Fruit fly (Drosophila melanogaster) whole organism, wandering third instar larva: ENCODE results near the gene CG6962.

Experiments used
- Abd-B ChIP-seq: fragments of >200 bp; optimal IDR thresholded peaks from 2 replicates; lab custom pipeline; 2017; ENCODE audit warnings: missing biosample characterization, missing genetic modification characterization
- CG32264 ChIP-seq: fragments of 200-800 bp; sonication (Bioruptor generic); optimal IDR thresholded peaks from 2 replicates; lab custom pipeline; 2016; ENCODE audit warnings: missing biosample characterization, missing genetic modification characterization
- CG9705 ChIP-seq: fragments of 200-800 bp; sonication (Bioruptor generic); optimal IDR thresholded peaks from 2 replicates; lab custom pipeline; 2018; ENCODE audit warnings: missing biosample characterization, mild to moderate bottlenecking, missing genetic modification characterization
- CrebA ChIP-seq: fragments of 200-800 bp; sonication (Bioruptor generic); optimal IDR thresholded peaks from 2 replicates; lab custom pipeline; 2016; ENCODE audit warnings: missing biosample characterization, mild to moderate bottlenecking, missing genetic modification characterization, borderline replicate concordance
- Dif ChIP-seq: fragments of 200-275, 200-300 bp; sonication (Bioruptor generic); optimal IDR thresholded peaks from 2 replicates; lab custom pipeline; 2018; ENCODE audit warnings: missing biosample characterization, missing genetic modification characterization; ENCODE audit not compliant: partially characterized antibody
- GATAd ChIP-seq: sonication (Bioruptor generic); optimal IDR thresholded peaks from 2 replicates; lab custom pipeline; 2016; ENCODE audit warnings: missing biosample characterization, missing genetic modification characterization
- HLH106 ChIP-seq: fragments of 200-800 bp; optimal IDR thresholded peaks from 3 replicates; lab custom pipeline; 2019; ENCODE audit warnings: missing biosample characterization, mild to moderate bottlenecking, missing genetic modification characterization, moderate library complexity
- Hnf4 ChIP-seq: fragments of 200-800 bp; sonication (Bioruptor generic); optimal IDR thresholded peaks from 2 replicates; lab custom pipeline; 2016; ENCODE audit warnings: missing biosample characterization, mild to moderate bottlenecking, missing genetic modification characterization
- Hr83 ChIP-seq: fragments of 200-300 bp; sonication (Bioruptor generic); optimal IDR thresholded peaks from 2 replicates; lab custom pipeline; 2016; ENCODE audit warnings: missing biosample characterization, mild to moderate bottlenecking, missing genetic modification characterization, moderate library complexity; ENCODE audit not compliant: poor library complexity, severe bottlenecking
- Jra ChIP-seq: sonication (Bioruptor generic); optimal IDR thresholded peaks from 2 replicates; lab custom pipeline; 2016; ENCODE audit warnings: missing biosample characterization, missing genetic modification characterization
- Mio ChIP-seq: sonication (Bioruptor generic); optimal IDR thresholded peaks from 2 replicates; lab custom pipeline; 2016; ENCODE audit warnings: missing biosample characterization, missing genetic modification characterization
- Myc ChIP-seq: fragments of >200 bp; optimal IDR thresholded peaks from 2 replicates; lab custom pipeline; 2017
- N ChIP-seq: fragments of >200 bp; optimal IDR thresholded peaks from 2 replicates; lab custom pipeline; 2018; ENCODE audit warnings: missing biosample characterization, missing external identifiers, missing genetic modification characterization
- OdsH ChIP-seq: fragments of 200-800 bp; sonication (Bioruptor generic); optimal IDR thresholded peaks from 2 replicates; lab custom pipeline; 2016; ENCODE audit warnings: missing biosample characterization, mild to moderate bottlenecking, missing genetic modification characterization
- Rel ChIP-seq, 2 experiments: fragments of 200-800 bp; sonication (Bioruptor generic) in 1 of 2; optimal IDR thresholded peaks; 2 replicates in 1 of 2; 3 replicates in 1 of 2; lab custom pipeline; 2016 to 2019; ENCODE audit warnings: mild to moderate bottlenecking in 2 of 2, missing biosample characterization in 2 of 2, missing genetic modification characterization in 2 of 2, moderate library complexity in 1 of 2
- Sp1 ChIP-seq: fragments of 200-800 bp; sonication (Bioruptor generic); optimal IDR thresholded peaks from 3 replicates; lab custom pipeline; 2019; ENCODE audit warnings: missing biosample characterization, mild to moderate bottlenecking, missing genetic modification characterization, moderate library complexity
- Vsx2 ChIP-seq: fragments of 200-300, 225-300 bp; sonication (Bioruptor generic); optimal IDR thresholded peaks from 2 replicates; lab custom pipeline; 2018; ENCODE audit warnings: missing biosample characterization, missing genetic modification characterization; ENCODE audit not compliant: partially characterized antibody
- br ChIP-seq: fragments of 200-800 bp; sonication (Bioruptor generic); optimal IDR thresholded peaks from 2 replicates; lab custom pipeline; 2016; ENCODE audit warnings: missing biosample characterization, missing genetic modification characterization
- brk ChIP-seq: fragments of 200-800 bp; sonication (Bioruptor generic); optimal IDR thresholded peaks from 2 replicates; lab custom pipeline; 2016; ENCODE audit warnings: missing biosample characterization, mild to moderate bottlenecking, missing genetic modification characterization
- dl ChIP-seq, 2 experiments: fragments of 175-275, 200-275 bp in 1 of 2; fragments of 200-275 bp in 1 of 2; sonication (Bioruptor generic); optimal IDR thresholded peaks; lab custom pipeline; 2018; ENCODE audit warnings: mild to moderate bottlenecking in 2 of 2, missing biosample characterization in 2 of 2, missing genetic modification characterization in 2 of 2, moderate library complexity in 2 of 2; ENCODE audit not compliant: partially characterized antibody in 2 of 2, insufficient read depth in 1 of 2
- dmrt93B ChIP-seq: fragments of 200-800 bp; sonication (Bioruptor generic); optimal IDR thresholded peaks from 2 replicates; lab custom pipeline; 2018; ENCODE audit warnings: missing biosample characterization, mild to moderate bottlenecking, missing genetic modification characterization
- dsf ChIP-seq: sonication (Bioruptor generic); optimal IDR thresholded peaks from 2 replicates; lab custom pipeline; 2016; ENCODE audit warnings: missing biosample characterization, missing genetic modification characterization, borderline replicate concordance
- ey ChIP-seq: fragments of 200-800 bp; sonication (Bioruptor generic); optimal IDR thresholded peaks from 2 replicates; lab custom pipeline; 2016; ENCODE audit warnings: missing biosample characterization, missing genetic modification characterization
- foxo ChIP-seq, 2 experiments: fragments of 200-800 bp; sonication (Bioruptor generic); optimal IDR thresholded peaks; 2 replicates in 1 of 2; 3 replicates in 1 of 2; lab custom pipeline; 2016 to 2017; ENCODE audit warnings: missing biosample characterization in 2 of 2, missing genetic modification characterization in 2 of 2
- fru ChIP-seq: fragments of 200-800 bp; sonication (Bioruptor generic); optimal IDR thresholded peaks from 3 replicates; lab custom pipeline; 2016; ENCODE audit warnings: missing biosample characterization, mild to moderate bottlenecking, missing genetic modification characterization
- h ChIP-seq: fragments of 200-800 bp; sonication (Bioruptor generic); optimal IDR thresholded peaks from 3 replicates; lab custom pipeline; 2016; ENCODE audit warnings: missing biosample characterization, mild to moderate bottlenecking, missing genetic modification characterization
- jim ChIP-seq: fragments of 175-275, 200-325 bp; sonication (Bioruptor generic); optimal IDR thresholded peaks from 2 replicates; lab custom pipeline; 2016; ENCODE audit warnings: missing biosample characterization, mild to moderate bottlenecking, missing genetic modification characterization
- lola ChIP-seq: fragments of >200 bp; optimal IDR thresholded peaks from 2 replicates; lab custom pipeline; 2017; ENCODE audit warnings: missing biosample characterization, missing genetic modification characterization
- pan ChIP-seq: fragments of >200 bp; optimal IDR thresholded peaks from 2 replicates; lab custom pipeline; 2017
- psq ChIP-seq: fragments of 200-800 bp; sonication (Bioruptor generic); optimal IDR thresholded peaks from 3 replicates; lab custom pipeline; 2017; ENCODE audit warnings: missing biosample characterization, mild to moderate bottlenecking, missing genetic modification characterization, moderate library complexity
- rgr ChIP-seq: fragments of 200-800 bp; sonication (Bioruptor generic); optimal IDR thresholded peaks from 3 replicates; lab custom pipeline; 2016; ENCODE audit warnings: missing biosample characterization, mild to moderate bottlenecking, missing genetic modification characterization
- sage ChIP-seq: fragments of 200-800 bp; sonication (Bioruptor generic); optimal IDR thresholded peaks from 2 replicates; lab custom pipeline; 2016; ENCODE audit warnings: missing biosample characterization, mild to moderate bottlenecking, missing genetic modification characterization
- sv ChIP-seq: fragments of 200-800 bp; sonication (Bioruptor generic); optimal IDR thresholded peaks from 3 replicates; lab custom pipeline; 2016; ENCODE audit warnings: missing biosample characterization, missing genetic modification characterization
- tai ChIP-seq: sonication (Bioruptor generic); optimal IDR thresholded peaks from 2 replicates; lab custom pipeline; 2016; ENCODE audit warnings: missing biosample characterization, missing genetic modification characterization
- usp ChIP-seq: fragments of >200 bp; optimal IDR thresholded peaks from 2 replicates; lab custom pipeline; 2017; ENCODE audit warnings: missing biosample characterization, missing genetic modification characterization
- woc ChIP-seq: sonication (Bioruptor generic); optimal IDR thresholded peaks from 2 replicates; lab custom pipeline; 2016; ENCODE audit warnings: missing biosample characterization, mild to moderate bottlenecking, missing genetic modification characterization

Gene CG6962

DNA sequence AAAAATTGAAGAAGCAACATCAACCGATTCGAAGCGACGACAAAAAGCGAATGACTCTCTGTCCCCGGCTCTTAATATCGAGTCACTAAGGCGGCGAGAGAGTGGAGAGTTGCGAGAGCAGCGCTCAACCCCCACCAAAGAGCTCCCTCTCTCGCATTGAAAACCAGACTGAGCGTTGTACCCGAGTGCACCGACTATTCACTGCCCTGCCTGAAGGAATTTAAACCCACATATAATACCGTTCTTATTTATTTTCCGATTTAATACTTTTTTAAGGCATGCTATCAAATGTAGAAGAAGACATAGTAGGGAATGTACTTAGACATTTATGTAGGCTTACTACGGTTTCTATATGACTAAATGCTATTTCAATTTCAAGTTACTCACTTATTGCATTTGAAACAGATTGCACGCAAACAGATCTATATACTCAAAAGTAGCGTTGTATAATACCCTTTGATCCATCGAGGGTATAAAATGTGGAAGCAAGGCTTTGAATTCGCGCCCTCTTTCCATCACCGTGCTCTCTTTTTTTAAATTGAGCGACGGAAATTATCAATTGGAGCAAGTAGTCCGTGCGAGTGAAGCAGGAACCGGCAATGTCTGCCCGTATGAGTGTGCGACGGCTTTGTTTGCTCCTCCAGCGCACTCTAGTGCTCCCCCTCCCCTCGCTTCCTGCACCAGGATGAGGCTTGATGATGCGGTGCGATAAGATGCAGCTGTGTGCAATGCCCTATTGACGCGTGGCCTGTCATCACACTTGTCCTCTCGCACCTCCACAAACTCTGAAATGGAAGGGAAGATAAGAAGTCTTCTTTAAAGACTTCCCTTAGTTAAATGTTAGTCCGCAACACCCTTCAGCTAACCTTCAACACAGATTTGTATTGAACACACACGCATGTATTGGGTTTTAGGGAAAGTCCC lies 5.0 kb upstream of the CG6962 start, which contains the start of gene mthl5:
mthl5 (minus strand) TSS at position 55 of the 924 bp plus-strand sequence.
- TF ChIP-seq Jra (peak; percentile 19), jim (no peak), dmrt93B (GFP tag; lab: Kevin White, UChicago) (peak; percentile 84), rgr (GFP tag; lab: Kevin White, UChicago) (peak; percentile 88), HLH106 (tag; lab: Kevin White, UChicago) (peak; percentile 89), foxo (GFP tag; optimal IDR thresholded peaks at IDR 0.05; lab: Kevin White, UChicago) (peak in 1 of 2 experiments; percentile 92), lola (no peak), fru (peak; percentile 94), woc (peak; percentile 98), CG9705 (GFP tag; lab: Kevin White, UChicago) (peak; percentile 71), GATAd (GFP tag; lab: Kevin White, UChicago) (no peak), Mio (GFP tag; lab: Kevin White, UChicago) (peak; percentile 72), CG32264 (GFP tag; lab: Kevin White, UChicago) (no peak), Rel (GFP tag; optimal IDR thresholded peaks at IDR 0.05; lab: Kevin White, UChicago) (peak; percentile 60), Rel (tag; optimal IDR thresholded peaks at IDR 0.05; lab: Kevin White, UChicago) (peak; percentile 79), pan (lab: Kevin White, UChicago) (no peak), sv (GFP tag; lab: Kevin White, UChicago) (peak; percentile 75), CrebA (GFP tag; lab: Kevin White, UChicago) (no peak), Abd-B (GFP tag; lab: Kevin White, UChicago) (no peak), Hnf4 (GFP tag; lab: Kevin White, UChicago) (peak; percentile 75), h (GFP tag; lab: Kevin White, UChicago) (peak; percentile 94), usp (GFP tag; lab: Kevin White, UChicago) (no peak), OdsH (GFP tag; lab: Kevin White, UChicago) (peak; percentile 93), brk (peak; percentile 59), Hr83 (GFP tag; lab: Kevin White, UChicago) (peak; percentile 51), ey (peak; percentile 93), sage (peak; percentile 51), psq (peak; percentile 88), Sp1 (GFP tag; lab: Kevin White, UChicago) (peak; percentile 90), Myc (lab: Kevin White, UChicago) (no peak), Vsx2 (GFP tag; lab: Kevin White, UChicago) (peak; percentile 85), Dif (GFP tag; lab: Kevin White, UChicago) (peak; percentile 97), br (peak; percentile 94), dl (GFP tag; optimal IDR thresholded peaks at IDR 0.05; lab: Kevin White, UChicago; ENCODE audit: insufficient read depth in 1 of 2, partially characterized antibody in 2 of 2) (peak; percentile 95 to 97)

- TF ChIP-seq h (GFP tag; lab: Kevin White, UChicago), result no peak
- TF ChIP-seq OdsH (GFP tag; lab: Kevin White, UChicago), result no peak
- no peak for TF ChIP-seq fru
- no peak for TF ChIP-seq N (GFP tag; lab: Kevin White, UChicago)
- TF ChIP-seq CG32264 (GFP tag; lab: Kevin White, UChicago), result no peak
- TF ChIP-seq psq, result no peak
Measured at dm6 chr3R:11883129-11883528, 795 bp upstream of the CG6962 start.

dm6 chr3R:11877162-11877561 lies 5.2 kb downstream of the CG6962 start, which contains the start of gene sad:
Gene sad, plus strand, starts transcription at chr3R:11877235.
- no peak for TF ChIP-seq GATAd (GFP tag; lab: Kevin White, UChicago)
- TF ChIP-seq fru, result no peak
- no peak for TF ChIP-seq Dif (GFP tag; lab: Kevin White, UChicago)
- TF ChIP-seq CG32264 (GFP tag; lab: Kevin White, UChicago), result no peak
- TF ChIP-seq ey, result no peak
- TF ChIP-seq jim, result no peak
- no peak for TF ChIP-seq tai
- no peak for TF ChIP-seq Hr83 (GFP tag; lab: Kevin White, UChicago)
- TF ChIP-seq rgr (GFP tag; lab: Kevin White, UChicago), result no peak
- TF ChIP-seq Jra, result no peak
- no peak for TF ChIP-seq N (GFP tag; lab: Kevin White, UChicago)
- TF ChIP-seq Myc (lab: Kevin White, UChicago), result no peak
- no peak for TF ChIP-seq dsf (GFP tag; lab: Kevin White, UChicago)
- no peak for TF ChIP-seq pan (lab: Kevin White, UChicago)
- TF ChIP-seq psq, result no peak
- no peak for TF ChIP-seq Rel (GFP tag; optimal IDR thresholded peaks at IDR 0.05; lab: Kevin White, UChicago)
- no peak for TF ChIP-seq Rel (tag; optimal IDR thresholded peaks at IDR 0.05; lab: Kevin White, UChicago)
